Fruit fly (Drosophila melanogaster) whole organism, embryonic: ENCODE measurements around the gene Sfxn2.
A peak's percentile ranks its signal among the peaks of the same experiment; 100 is the strongest.

Experiments used
- Atf-2 ChIP-seq: fragments of 200-800 bp; sonication (Bioruptor generic); optimal IDR thresholded peaks from 2 replicates; lab custom pipeline; 2016; ENCODE audit warnings: missing biosample characterization, missing genetic modification characterization
- Awh ChIP-seq: fragments of 200-800 bp; sonication (Bioruptor generic); IDR thresholded peaks from 2 replicates; pipeline ENCODE4, ENCODE4 v1.3.6; 2022; ENCODE audit warnings: missing biosample characterization, missing genetic modification characterization
- B-H1 ChIP-seq: fragments of 200-800 bp; sonication (Bioruptor generic); IDR thresholded peaks from 3 replicates; pipeline ENCODE4 v1.3.6; 2022; ENCODE audit warnings: missing biosample characterization, missing genetic modification characterization
- BtbVII ChIP-seq: fragments of 200-800 bp; sonication (Bioruptor generic); optimal IDR thresholded peaks from 3 replicates; lab custom pipeline; 2017; ENCODE audit warnings: missing biosample characterization, mild to moderate bottlenecking, missing genetic modification characterization
- CG10209 ChIP-seq: fragments of 200-800 bp; sonication (Bioruptor generic); optimal IDR thresholded peaks from 3 replicates; lab custom pipeline; 2017; ENCODE audit warnings: missing biosample characterization, mild to moderate bottlenecking, missing genetic modification characterization, missing genetic modification reagents
- CG10366 ChIP-seq: fragments of 200-800 bp; sonication (Bioruptor generic); IDR thresholded peaks from 2 replicates; pipeline ENCODE4 v1.3.6; 2022; ENCODE audit warnings: missing biosample characterization, missing genetic modification characterization
- CG12299 ChIP-seq: fragments of 200-800 bp; sonication (Bioruptor generic); optimal IDR thresholded peaks from 2 replicates; lab custom pipeline; 2018; ENCODE audit warnings: missing biosample characterization, mild to moderate bottlenecking, missing genetic modification characterization
- CG15011 ChIP-seq: fragments of 200-800 bp; sonication (Bioruptor generic); optimal IDR thresholded peaks from 3 replicates; lab custom pipeline; 2018; ENCODE audit warnings: missing biosample characterization, mild to moderate bottlenecking, missing genetic modification characterization
- CG17568 ChIP-seq: fragments of 200-800 bp; sonication (Bioruptor generic); optimal IDR thresholded peaks from 2 replicates; lab custom pipeline; 2018; ENCODE audit warnings: missing biosample characterization, mild to moderate bottlenecking, missing genetic modification characterization, moderate library complexity
- CG3726 ChIP-seq: fragments of 200-800 bp; sonication (Bioruptor generic); IDR thresholded peaks from 3 replicates; pipeline ENCODE4, ENCODE4 v1.3.6; 2022; ENCODE audit warnings: missing biosample characterization, missing genetic modification characterization
- CG3995 ChIP-seq: fragments of 200-800 bp; sonication (Bioruptor generic); optimal IDR thresholded peaks from 3 replicates; lab custom pipeline; 2016; ENCODE audit warnings: missing biosample characterization, missing genetic modification characterization
- CG4404 ChIP-seq: fragments of 200-800 bp; sonication (Bioruptor generic); IDR thresholded peaks from 2 replicates; pipeline ENCODE4 v1.3.6; 2022; ENCODE audit warnings: missing biosample characterization, missing genetic modification characterization
- CG4617 ChIP-seq: fragments of 200-800 bp; sonication (Bioruptor generic); optimal IDR thresholded peaks from 3 replicates; lab custom pipeline; 2016; ENCODE audit warnings: missing biosample characterization, missing genetic modification characterization, borderline replicate concordance
- CG6854 ChIP-seq: fragments of 200-800 bp; sonication (Bioruptor generic); optimal IDR thresholded peaks from 3 replicates; lab custom pipeline; 2017; ENCODE audit warnings: missing biosample characterization, mild to moderate bottlenecking, missing genetic modification characterization
- CG7839 ChIP-seq: fragments of 200-800 bp; sonication (Bioruptor generic); optimal IDR thresholded peaks from 3 replicates; lab custom pipeline; 2018; ENCODE audit warnings: missing biosample characterization, mild to moderate bottlenecking, missing genetic modification characterization, moderate library complexity
- CG8388 ChIP-seq: fragments of 200-800 bp; sonication (Bioruptor generic); optimal IDR thresholded peaks from 2 replicates; lab custom pipeline; 2019; ENCODE audit warnings: missing biosample characterization, mild to moderate bottlenecking, missing genetic modification characterization, moderate library complexity
- CG9727 ChIP-seq: fragments of 200-800 bp; sonication (Bioruptor generic); optimal IDR thresholded peaks from 3 replicates; lab custom pipeline; 2017; ENCODE audit warnings: missing biosample characterization, mild to moderate bottlenecking, missing genetic modification characterization
- CTCF ChIP-seq: fragments of 200-800 bp; sonication (Bioruptor generic); optimal IDR thresholded peaks from 2 replicates; lab custom pipeline; 2017; ENCODE audit warnings: missing biosample characterization, mild to moderate bottlenecking, missing genetic modification characterization, moderate library complexity
- D19A ChIP-seq: fragments of 200-800 bp; optimal IDR thresholded peaks from 3 replicates; lab custom pipeline; 2019; ENCODE audit warnings: missing biosample characterization, mild to moderate bottlenecking, missing genetic modification characterization, moderate library complexity
- Dbx ChIP-seq: fragments of 200-800 bp; sonication (Bioruptor generic); IDR thresholded peaks from 3 replicates; pipeline ENCODE4 v1.3.6; 2022; ENCODE audit warnings: missing biosample characterization, missing genetic modification characterization
- Dref ChIP-seq: fragments of 200-800 bp; sonication (Bioruptor generic); IDR thresholded peaks from 2 replicates; pipeline ENCODE4 v1.3.6; 2022; ENCODE audit warnings: missing biosample characterization, missing genetic modification characterization
- Med ChIP-seq: fragments of 200-800 bp; sonication (Bioruptor generic); peaks from one replicate; lab custom pipeline; 2016; ENCODE audit warnings: missing biosample characterization, missing genetic modification characterization, mild to moderate bottlenecking, inconsistent platforms, moderate library complexity
- Meics ChIP-seq: fragments of 200-800 bp; sonication (Bioruptor generic); optimal IDR thresholded peaks from 2 replicates; lab custom pipeline; 2017; ENCODE audit warnings: missing biosample characterization, mild to moderate bottlenecking, missing genetic modification characterization
- Myb ChIP-seq: fragments of 200-800 bp; sonication (Bioruptor generic); optimal IDR thresholded peaks from 2 replicates; lab custom pipeline; 2016; ENCODE audit warnings: missing biosample characterization, missing genetic modification characterization
- Sox100B ChIP-seq: fragments of 200-800 bp; sonication (Bioruptor generic); optimal IDR thresholded peaks from 3 replicates; lab custom pipeline; 2018; ENCODE audit warnings: missing biosample characterization, mild to moderate bottlenecking, missing genetic modification characterization
- Spps ChIP-seq: fragments of 200-800 bp; sonication (Bioruptor generic); optimal IDR thresholded peaks from 2 replicates; lab custom pipeline; 2018; ENCODE audit warnings: missing biosample characterization, mild to moderate bottlenecking, missing genetic modification characterization
- Sry-δ ChIP-seq: fragments of 200-800 bp; sonication (Bioruptor generic); optimal IDR thresholded peaks from 2 replicates; lab custom pipeline; 2016; ENCODE audit warnings: missing biosample characterization, missing genetic modification characterization
- Ssrp ChIP-seq: fragments of 200-800 bp; sonication (Bioruptor generic); optimal IDR thresholded peaks from 2 replicates; lab custom pipeline; 2018; ENCODE audit warnings: missing biosample characterization, mild to moderate bottlenecking, missing genetic modification characterization, moderate library complexity
- Vsx1 ChIP-seq: fragments of 200-800 bp; sonication (Bioruptor generic); optimal IDR thresholded peaks from 2 replicates; lab custom pipeline; 2017; ENCODE audit warnings: missing biosample characterization, mild to moderate bottlenecking, missing genetic modification characterization, missing genetic modification reagents
- az2 ChIP-seq: fragments of 200-800 bp; sonication (Bioruptor generic); optimal IDR thresholded peaks from 3 replicates; lab custom pipeline; 2016; ENCODE audit warnings: missing biosample characterization, missing genetic modification characterization
- bab2 ChIP-seq: fragments of 200-800 bp; sonication (Bioruptor generic); optimal IDR thresholded peaks from 2 replicates; lab custom pipeline; 2016; ENCODE audit warnings: missing biosample characterization, missing genetic modification characterization
- cad ChIP-seq: fragments of >200 bp; optimal IDR thresholded peaks from 2 replicates; lab custom pipeline; 2017; ENCODE audit warnings: missing biosample characterization, missing genetic modification characterization
- crp ChIP-seq, 2 experiments: fragments of 200-800 bp; sonication (Bioruptor generic); optimal IDR thresholded peaks; 2 replicates in 1 of 2; 3 replicates in 1 of 2; lab custom pipeline; 2017; ENCODE audit warnings: missing biosample characterization in 2 of 2, missing genetic modification characterization in 2 of 2, mild to moderate bottlenecking in 1 of 2, moderate library complexity in 1 of 2
- dan ChIP-seq: fragments of 200-800 bp; sonication (Bioruptor generic); IDR thresholded peaks from 2 replicates; pipeline ENCODE4 v1.3.6; 2022; ENCODE audit warnings: missing biosample characterization, missing genetic modification characterization
- dmrt11E ChIP-seq: fragments of 200-800 bp; sonication (Bioruptor generic); optimal IDR thresholded peaks from 3 replicates; lab custom pipeline; 2018; ENCODE audit warnings: missing biosample characterization, mild to moderate bottlenecking, missing genetic modification characterization, moderate library complexity
- dmrt99B ChIP-seq: fragments of 200-800 bp; sonication (Bioruptor generic); optimal IDR thresholded peaks from 2 replicates; lab custom pipeline; 2018; ENCODE audit warnings: missing biosample characterization, mild to moderate bottlenecking, missing genetic modification characterization, moderate library complexity
- esg ChIP-seq: fragments of 200-800 bp; sonication (Bioruptor generic); conservative IDR thresholded peaks from 2 replicates; pipeline ENCODE4 v1.3.6; 2022; ENCODE audit warnings: missing biosample characterization, missing genetic modification characterization
- gcm2 ChIP-seq: fragments of 200-800 bp; sonication (Bioruptor generic); optimal IDR thresholded peaks from 2 replicates; lab custom pipeline; 2016; ENCODE audit warnings: missing biosample characterization, missing genetic modification characterization
- kay ChIP-seq: fragments of 200-800 bp; sonication (Bioruptor generic); optimal IDR thresholded peaks from 2 replicates; lab custom pipeline; 2016; ENCODE audit warnings: missing biosample characterization, missing genetic modification characterization
- ken ChIP-seq: fragments of 200-800 bp; sonication (Bioruptor generic); IDR thresholded peaks from 3 replicates; pipeline ENCODE4 v1.3.6; 2022; ENCODE audit warnings: missing biosample characterization, missing genetic modification characterization
- lab ChIP-seq: fragments of 200-800 bp; sonication (Bioruptor generic); optimal IDR thresholded peaks from 3 replicates; lab custom pipeline; 2017; ENCODE audit warnings: missing biosample characterization, missing genetic modification characterization, mild to moderate bottlenecking, moderate library complexity, missing genetic modification reagents
- nom ChIP-seq: fragments of 200-800 bp; sonication (Bioruptor generic); optimal IDR thresholded peaks from 2 replicates; lab custom pipeline; 2017; ENCODE audit warnings: missing biosample characterization, missing genetic modification characterization, mild to moderate bottlenecking, moderate library complexity, missing genetic modification reagents
- onecut ChIP-seq: fragments of 200-800 bp; sonication (Bioruptor generic); IDR thresholded peaks from 2 replicates; pipeline ENCODE4 v1.3.6; 2022; ENCODE audit warnings: missing biosample characterization, missing genetic modification characterization
- scrt ChIP-seq: fragments of 200-800 bp; sonication (Bioruptor generic); optimal IDR thresholded peaks from 2 replicates; lab custom pipeline; 2018; ENCODE audit warnings: missing biosample characterization, mild to moderate bottlenecking, missing genetic modification characterization, moderate library complexity
- sd ChIP-seq: fragments of 200-800 bp; sonication (Bioruptor generic); optimal IDR thresholded peaks from 3 replicates; lab custom pipeline; 2018; ENCODE audit warnings: missing biosample characterization, mild to moderate bottlenecking, missing genetic modification characterization, moderate library complexity
- sens ChIP-seq: fragments of 200-800 bp; sonication (Bioruptor generic); peaks from one replicate; lab custom pipeline; 2016; ENCODE audit warnings: missing biosample characterization, missing genetic modification characterization
- tio ChIP-seq: fragments of 200-800 bp; sonication (Bioruptor generic); optimal IDR thresholded peaks from 2 replicates; lab custom pipeline; 2017; ENCODE audit warnings: missing biosample characterization, missing genetic modification characterization, inconsistent platforms
- unc-4 ChIP-seq: fragments of 200-800 bp; sonication (Bioruptor generic); IDR thresholded peaks from 2 replicates; pipeline ENCODE4 v1.3.6; 2022; ENCODE audit warnings: missing biosample characterization, missing genetic modification characterization; ENCODE audit not compliant: partially characterized antibody
- unpg ChIP-seq: fragments of 200-800 bp; sonication (Bioruptor generic); optimal IDR thresholded peaks from 3 replicates; lab custom pipeline; 2018; ENCODE audit warnings: missing biosample characterization, mild to moderate bottlenecking, missing genetic modification characterization, moderate library complexity
- zfh1 ChIP-seq: fragments of 200-800 bp; sonication (Bioruptor generic); IDR thresholded peaks from 3 replicates; pipeline ENCODE4 v1.3.6; 2022; ENCODE audit warnings: missing biosample characterization, missing genetic modification characterization

The Sfxn2 gene

dm6 chr3L:19041665-19042385, 21.1 kb upstream of the Sfxn2 start (continued):
- no peak for TF ChIP-seq CG10366 (GFP tag; lab: Robert Waterston, UW)
- TF ChIP-seq esg (GFP tag; lab: Robert Waterston, UW), result no peak
- TF ChIP-seq Ssrp, result peak; percentile 35
- TF ChIP-seq sd, result peak; percentile 86
- no peak for TF ChIP-seq Sry-δ
- no peak for TF ChIP-seq lab (GFP tag; lab: Kevin White, UChicago)
- peak; percentile 67 for TF ChIP-seq CG10209
- TF ChIP-seq Dref (GFP tag; lab: Robert Waterston, UW), result no peak
- peak; percentile 60 for TF ChIP-seq dmrt99B (tag; lab: Kevin White, UChicago)
- TF ChIP-seq Myb (GFP tag; lab: Kevin White, UChicago), result no peak
- TF ChIP-seq Med, result peak; percentile 23
- peak; percentile 13 for TF ChIP-seq tio (GFP tag; lab: Kevin White, UChicago)
- TF ChIP-seq Meics, result no peak
- no peak for TF ChIP-seq B-H1 (GFP tag; lab: Robert Waterston, UW)
- peak; percentile 16 for TF ChIP-seq CG9727
- no peak for TF ChIP-seq dan (GFP tag; lab: Robert Waterston, UW)
- peak; percentile 15 for TF ChIP-seq unpg (GFP tag; lab: Kevin White, UChicago)
- TF ChIP-seq az2 (GFP tag; lab: Kevin White, UChicago), result peak; percentile 21

dm6 chr3L:19042501-19042900, 20.5 kb upstream of the Sfxn2 start:
- TF ChIP-seq Spps (tag; lab: Kevin White, UChicago) (peak; percentile 89), CG3995 (GFP tag; lab: Kevin White, UChicago) (no peak), Atf-2 (GFP tag; lab: Kevin White, UChicago) (peak; percentile 4), zfh1 (GFP tag; lab: Robert Waterston, UW) (peak; percentile 79), CG12299 (peak; percentile 65), BtbVII (peak; percentile 63), gcm2 (GFP tag; lab: Kevin White, UChicago) (peak; percentile 4), Sox100B (GFP tag; lab: Kevin White, UChicago) (peak; percentile 91), CG4404 (GFP tag; lab: Robert Waterston, UW) (peak; percentile 90), CG15011 (GFP tag; lab: Kevin White, UChicago) (peak; percentile 55), nom (GFP tag; lab: Kevin White, UChicago) (peak; percentile 92), CG8388 (GFP tag; lab: Kevin White, UChicago) (peak; percentile 91), CTCF (peak; percentile 10), D19A (tag; lab: Kevin White, UChicago) (peak; percentile 90), scrt (GFP tag; lab: Kevin White, UChicago) (peak; percentile 50), CG6854 (GFP tag; lab: Kevin White, UChicago) (peak; percentile 24), cad (GFP tag; lab: Kevin White, UChicago) (no peak), Dbx (GFP tag; lab: Robert Waterston, UW) (no peak), sens (GFP tag; lab: Kevin White, UChicago) (peak; percentile 93), crp (GFP tag; optimal IDR thresholded peaks at IDR 0.05; lab: Kevin White, UChicago) (peak in 1 of 2 experiments; percentile 43), Vsx1 (peak; percentile 61), CG7839 (tag; lab: Kevin White, UChicago) (peak; percentile 92), unc-4 (GFP tag; lab: Robert Waterston, UW) (no peak), dmrt11E (tag; lab: Kevin White, UChicago) (peak; percentile 97), CG17568 (GFP tag; lab: Kevin White, UChicago) (peak; percentile 64), CG3726 (no peak), kay (GFP tag; lab: Kevin White, UChicago) (peak; percentile 48), ken (GFP tag; lab: Robert Waterston, UW) (no peak), Awh (GFP tag; lab: Robert Waterston, UW) (peak; percentile 74), Med (peak; percentile 66), bab2 (no peak), onecut (GFP tag; lab: Robert Waterston, UW) (peak; percentile 55), CG4617 (GFP tag; lab: Kevin White, UChicago) (peak; percentile 22)
